Worm (Caenorhabditis elegans): ENCODE measurements around the gene E02H4.5.

ce11 chrX:14287888-14288287 is 33.0 kb upstream of the E02H4.5 start:
- TF ChIP-seq ama-1 (optimal IDR thresholded peaks at IDR 0.05) (no peak), ets-7 (tag; optimal IDR thresholded peaks at IDR 0.05) (no peak), hmg-4 (GFP tag; optimal IDR thresholded peaks at IDR 0.05) (no peak), aly-1 (tag; optimal IDR thresholded peaks at IDR 0.05) (no peak), tra-4 (tag; optimal IDR thresholded peaks at IDR 0.05) (no peak), ceh-13 (GFP tag; optimal IDR thresholded peaks at IDR 0.05) (no peak), flt-1 (GFP tag; IDR thresholded peaks at IDR 0.05) (no peak), F13C5.2 (tag; optimal IDR thresholded peaks at IDR 0.05) (no peak), scrt-1 (GFP tag; IDR thresholded peaks at IDR 0.05) (no peak), hnd-1 (tag; optimal IDR thresholded peaks at IDR 0.05) (no peak)

Data from whole organism, early embryonic.